ENCODE assay signal across 1 fruit fly cellular context in the genomic region with DNA sequence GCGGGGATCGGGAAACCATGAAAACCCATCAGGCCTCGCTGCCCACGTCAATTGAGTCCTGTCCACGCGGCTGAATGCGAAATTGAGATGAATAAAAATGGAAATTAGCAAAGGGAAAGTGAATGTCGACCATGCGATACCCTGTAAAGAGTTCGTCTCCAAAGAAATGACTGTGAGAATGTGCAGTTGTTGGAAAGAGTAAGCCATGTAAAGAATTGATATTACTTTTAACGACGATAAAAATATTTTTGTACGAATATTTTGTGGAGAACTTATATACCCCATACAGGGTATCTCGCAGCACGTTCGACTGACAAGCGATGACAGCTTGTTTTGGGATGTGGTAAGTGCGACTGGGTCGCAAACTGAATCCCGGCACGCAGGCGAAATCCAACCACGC.
TF ChIP-seq lines count a peak whose summit lies in the region.

No protein-coding gene starts in this region.

TF ChIP-seq in whole organism, embryonic, 481 proteins besides CTCF, POLR2A, EP300 and RAD21 (continued from another document and continues in another):
- TF ChIP-seq CG16815 (GFP tag; optimal IDR thresholded peaks at IDR 0.05; lab: Kevin White, UChicago) (peak; percentile 4), dmrt11E (tag; optimal IDR thresholded peaks at IDR 0.05; lab: Kevin White, UChicago) (peak; percentile 48), ci (GFP tag; IDR thresholded peaks at IDR 0.05; lab: Robert Waterston, UW) (0 out of 3 replicates have a peak, but pooled peaks have one; percentile 52), Hr51 (GFP tag; optimal IDR thresholded peaks at IDR 0.05; lab: Kevin White, UChicago) (no peak), Side (GFP tag; optimal IDR thresholded peaks at IDR 0.05; lab: Kevin White, UChicago) (no peak), h (optimal IDR thresholded peaks at IDR 0.05; lab: Kevin White, UChicago) (no peak), fd96Cb (tag; optimal IDR thresholded peaks at IDR 0.05; lab: Kevin White, UChicago) (peak; percentile 26), CG9727 (GFP tag; optimal IDR thresholded peaks at IDR 0.05; lab: Kevin White, UChicago) (peak; percentile 45), CG4730 (GFP tag; IDR thresholded peaks at IDR 0.05; lab: Robert Waterston, UW) (no peak), Sin3A (optimal IDR thresholded peaks at IDR 0.05; lab: Kevin White, UChicago) (no peak), Chrac-16 (GFP tag; optimal IDR thresholded peaks at IDR 0.05; lab: Kevin White, UChicago) (peak; percentile 15), CG16863 (GFP tag; optimal IDR thresholded peaks at IDR 0.05; lab: Kevin White, UChicago) (peak; percentile 16), dm (GFP tag; optimal IDR thresholded peaks at IDR 0.05; lab: Kevin White, UChicago) (no peak), maf-S (GFP tag; optimal IDR thresholded peaks at IDR 0.05; lab: Kevin White, UChicago) (no peak), CG10209 (GFP tag; optimal IDR thresholded peaks at IDR 0.05; lab: Kevin White, UChicago) (peak; percentile 28), bcd (GFP tag; optimal IDR thresholded peaks at IDR 0.05; lab: Kevin White, UChicago) (peak; percentile 14), NFAT (GFP tag; IDR thresholded peaks at IDR 0.05; lab: Robert Waterston, UW) (0 out of 2 replicates have a peak, but pooled peaks have one; percentile 4), dati (GFP tag; IDR thresholded peaks at IDR 0.05; lab: Robert Waterston, UW) (no peak), trh (GFP tag; optimal IDR thresholded peaks at IDR 0.05; lab: Kevin White, UChicago) (no peak), ro (GFP tag; IDR thresholded peaks at IDR 0.05; lab: Robert Waterston, UW) (no peak), Dip3 (GFP tag; optimal IDR thresholded peaks at IDR 0.05; lab: Kevin White, UChicago) (peak; percentile 7), D (optimal IDR thresholded peaks at IDR 0.05; lab: Kevin White, UChicago) (no peak), D (GFP tag; optimal IDR thresholded peaks at IDR 0.05; lab: Kevin White, UChicago) (no peak), Hand (GFP tag; optimal IDR thresholded peaks at IDR 0.05; lab: Kevin White, UChicago) (no peak), pho (GFP tag; optimal IDR thresholded peaks at IDR 0.05; lab: Kevin White, UChicago) (no peak), MBD-R2 (GFP tag; IDR thresholded peaks at IDR 0.05; lab: Robert Waterston, UW) (no peak), eve (GFP tag; optimal IDR thresholded peaks at IDR 0.05; lab: Kevin White, UChicago) (no peak), chn (GFP tag; optimal IDR thresholded peaks at IDR 0.05; lab: Kevin White, UChicago) (peak; percentile 18), E2f2 (GFP tag; IDR thresholded peaks at IDR 0.05; lab: Robert Waterston, UW) (no peak), CG1832 (GFP tag; optimal IDR thresholded peaks at IDR 0.05; lab: Kevin White, UChicago) (no peak), sob (GFP tag; IDR thresholded peaks at IDR 0.05; lab: Robert Waterston, UW) (peak; percentile 65; the same call in 1 of the 2 replicates), CG14441 (GFP tag; IDR thresholded peaks at IDR 0.05; lab: Robert Waterston, UW) (peak; percentile 35; the same call in 1 of the 2 replicates), tio (GFP tag; optimal IDR thresholded peaks at IDR 0.05; lab: Kevin White, UChicago) (peak; percentile 39), shn (GFP tag; optimal IDR thresholded peaks at IDR 0.05; lab: Kevin White, UChicago) (no peak), CG11560 (tag; IDR thresholded peaks at IDR 0.05; lab: Robert Waterston, UW) (no peak), pb (GFP tag; optimal IDR thresholded peaks at IDR 0.05; lab: Kevin White, UChicago) (no peak), CG6272 (GFP tag; IDR thresholded peaks at IDR 0.05; lab: Robert Waterston, UW) (no peak), nom (GFP tag; optimal IDR thresholded peaks at IDR 0.05; lab: Kevin White, UChicago) (no peak), HLH54F (GFP tag; optimal IDR thresholded peaks at IDR 0.05; lab: Kevin White, UChicago) (no peak), Mes4 (GFP tag; optimal IDR thresholded peaks at IDR 0.05; lab: Kevin White, UChicago) (no peak), pnt (GFP tag; optimal IDR thresholded peaks at IDR 0.05; lab: Kevin White, UChicago) (peak; percentile 64), en (GFP tag; optimal IDR thresholded peaks at IDR 0.05; lab: Kevin White, UChicago) (no peak), Eip74EF (GFP tag; optimal IDR thresholded peaks at IDR 0.05; lab: Kevin White, UChicago) (no peak), CG2678 (tag; optimal IDR thresholded peaks at IDR 0.05; lab: Kevin White, UChicago) (no peak), CG11723 (GFP tag; optimal IDR thresholded peaks at IDR 0.05; lab: Kevin White, UChicago) (no peak), Fer2 (tag; optimal IDR thresholded peaks at IDR 0.05; lab: Kevin White, UChicago) (no peak), CG17186 (GFP tag; optimal IDR thresholded peaks at IDR 0.05; lab: Kevin White, UChicago) (no peak), Dll (GFP tag; IDR thresholded peaks at IDR 0.05; lab: Robert Waterston, UW; ENCODE audit: partially characterized antibody) (no peak), CG7786 (GFP tag; optimal IDR thresholded peaks at IDR 0.05; lab: Kevin White, UChicago) (peak; percentile 26), CG11695 (GFP tag; IDR thresholded peaks at IDR 0.05; lab: Robert Waterston, UW) (0 out of 3 replicates have a peak, but pooled peaks have one; percentile 49), tin (GFP tag; optimal IDR thresholded peaks at IDR 0.05; lab: Kevin White, UChicago) (no peak), Antp (GFP tag; optimal IDR thresholded peaks at IDR 0.05; lab: Kevin White, UChicago) (peak; percentile 40), Bgb (GFP tag; IDR thresholded peaks at IDR 0.05; lab: Robert Waterston, UW; ENCODE audit: partially characterized antibody) (no peak), Oli (tag; optimal IDR thresholded peaks at IDR 0.05; lab: Kevin White, UChicago) (peak; percentile 30), Hr39 (optimal IDR thresholded peaks at IDR 0.05; lab: Kevin White, UChicago) (no peak), Doc2 (GFP tag; IDR thresholded peaks at IDR 0.05; lab: Robert Waterston, UW) (no peak), unc-4 (GFP tag; IDR thresholded peaks at IDR 0.05; lab: Robert Waterston, UW; ENCODE audit: partially characterized antibody) (no peak), Sox102F (GFP tag; optimal IDR thresholded peaks at IDR 0.05; lab: Kevin White, UChicago) (peak; percentile 54), zfh1 (GFP tag; IDR thresholded peaks at IDR 0.05; lab: Robert Waterston, UW) (peak; percentile 71), prd (optimal IDR thresholded peaks at IDR 0.05; lab: Kevin White, UChicago) (no peak), prd (GFP tag; IDR thresholded peaks at IDR 0.05; lab: Robert Waterston, UW) (peak; percentile 84), CG7372 (GFP tag; IDR thresholded peaks at IDR 0.05; lab: Robert Waterston, UW) (no peak), Dfd (GFP tag; optimal IDR thresholded peaks at IDR 0.05; lab: Kevin White, UChicago) (no peak), CG8944 (GFP tag; optimal IDR thresholded peaks at IDR 0.05; lab: Kevin White, UChicago) (peak; percentile 17), chm (GFP tag; IDR thresholded peaks at IDR 0.05; lab: Robert Waterston, UW) (peak; percentile 26; the same call in 1 of the 2 replicates), rib (GFP tag; IDR thresholded peaks at IDR 0.05; lab: Robert Waterston, UW) (no peak), gce (GFP tag; IDR thresholded peaks at IDR 0.05; lab: Robert Waterston, UW) (0 out of 3 replicates have a peak, but pooled peaks have one; percentile 6), cwo (GFP tag; optimal IDR thresholded peaks at IDR 0.05; lab: Kevin White, UChicago) (no peak), toy (GFP tag; IDR thresholded peaks at IDR 0.05; lab: Robert Waterston, UW) (no peak), bab2 (GFP tag; optimal IDR thresholded peaks at IDR 0.05; lab: Kevin White, UChicago) (peak; percentile 39), CHES-1-like (GFP tag; optimal IDR thresholded peaks at IDR 0.05; lab: Kevin White, UChicago) (no peak), CG8359 (GFP tag; optimal IDR thresholded peaks at IDR 0.05; lab: Kevin White, UChicago; ENCODE audit: borderline replicate concordance) (no peak), zen (tag; optimal IDR thresholded peaks at IDR 0.05; lab: Kevin White, UChicago) (peak; percentile 77), TFAM (GFP tag; optimal IDR thresholded peaks at IDR 0.05; lab: Kevin White, UChicago) (no peak), tgo (GFP tag; IDR thresholded peaks at IDR 0.05; lab: Robert Waterston, UW) (peak; percentile 36; the same call in 1 of the 3 replicates), CG6683 (GFP tag; optimal IDR thresholded peaks at IDR 0.05; lab: Kevin White, UChicago) (no peak), CG2120 (GFP tag; optimal IDR thresholded peaks at IDR 0.05; lab: Kevin White, UChicago) (peak; percentile 49), Jarid2 (GFP tag; optimal IDR thresholded peaks at IDR 0.05; lab: Kevin White, UChicago) (no peak), eyg (GFP tag; optimal IDR thresholded peaks at IDR 0.05; lab: Kevin White, UChicago) (no peak), pros (GFP tag; optimal IDR thresholded peaks at IDR 0.05; lab: Kevin White, UChicago) (no peak), CG11504 (tag; optimal IDR thresholded peaks at IDR 0.05; lab: Kevin White, UChicago) (no peak), Dp (GFP tag; optimal IDR thresholded peaks at IDR 0.05; lab: Kevin White, UChicago) (no peak), CG7271 (tag; optimal IDR thresholded peaks at IDR 0.05; lab: Kevin White, UChicago) (peak; percentile 31), CrebB (tag; optimal IDR thresholded peaks at IDR 0.05; lab: Kevin White, UChicago) (no peak), gsb (GFP tag; IDR thresholded peaks at IDR 0.05; lab: Robert Waterston, UW) (no peak), peb (GFP tag; IDR thresholded peaks at IDR 0.05; lab: Robert Waterston, UW) (no peak), CG30403 (GFP tag; optimal IDR thresholded peaks at IDR 0.05; lab: Kevin White, UChicago) (peak; percentile 44), CG10543 (GFP tag; optimal IDR thresholded peaks at IDR 0.05; lab: Kevin White, UChicago) (no peak), CG9797 (GFP tag; optimal IDR thresholded peaks at IDR 0.05; lab: Kevin White, UChicago) (no peak), CG1603 (tag; optimal IDR thresholded peaks at IDR 0.05; lab: Kevin White, UChicago) (no peak), Fer1 (GFP tag; optimal IDR thresholded peaks at IDR 0.05; lab: Kevin White, UChicago) (no peak), Doc3 (GFP tag; IDR thresholded peaks at IDR 0.05; lab: Robert Waterston, UW; ENCODE audit: partially characterized antibody) (no peak), BEAF-32 (GFP tag; optimal IDR thresholded peaks at IDR 0.05; lab: Kevin White, UChicago) (no peak), YL-1 (GFP tag; optimal IDR thresholded peaks at IDR 0.05; lab: Kevin White, UChicago) (no peak), row (GFP tag; IDR thresholded peaks at IDR 0.05; lab: Robert Waterston, UW) (no peak), ara (GFP tag; IDR thresholded peaks at IDR 0.05; lab: Robert Waterston, UW) (peak; percentile 57), sisA (GFP tag; IDR thresholded peaks at IDR 0.05; lab: Robert Waterston, UW) (peak; percentile 50), wdn (GFP tag; IDR thresholded peaks at IDR 0.05; lab: Robert Waterston, UW) (no peak), CG2889 (GFP tag; IDR thresholded peaks at IDR 0.05; lab: Robert Waterston, UW) (no peak), sens (GFP tag; lab: Kevin White, UChicago) (peak; percentile 88), CG34224 (GFP tag; IDR thresholded peaks at IDR 0.05; lab: Robert Waterston, UW; ENCODE audit: partially characterized antibody) (no peak), az2 (GFP tag; optimal IDR thresholded peaks at IDR 0.05; lab: Kevin White, UChicago) (peak; percentile 37), gt (GFP tag; IDR thresholded peaks at IDR 0.05; lab: Robert Waterston, UW) (no peak), crol (GFP tag; IDR thresholded peaks at IDR 0.05; lab: Robert Waterston, UW) (no peak), chinmo (GFP tag; IDR thresholded peaks at IDR 0.05; lab: Robert Waterston, UW; ENCODE audit: partially characterized antibody) (no peak), CG9932 (GFP tag; IDR thresholded peaks at IDR 0.05; lab: Robert Waterston, UW) (no peak), NC2α (GFP tag; optimal IDR thresholded peaks at IDR 0.05; lab: Kevin White, UChicago) (no peak), Adf1 (GFP tag; IDR thresholded peaks at IDR 0.05; lab: Robert Waterston, UW) (no peak), klu (GFP tag; IDR thresholded peaks at IDR 0.05; lab: Robert Waterston, UW) (no peak), CG12659 (GFP tag; optimal IDR thresholded peaks at IDR 0.05; lab: Kevin White, UChicago) (no peak), chif (GFP tag; optimal IDR thresholded peaks at IDR 0.05; lab: Kevin White, UChicago) (peak in 1 of 2 experiments; percentile 41), lmd (GFP tag; IDR thresholded peaks at IDR 0.05; lab: Robert Waterston, UW) (peak; percentile 43; the same call in 1 of the 2 replicates), sima (GFP tag; optimal IDR thresholded peaks at IDR 0.05; lab: Kevin White, UChicago) (no peak), psq (GFP tag; optimal IDR thresholded peaks at IDR 0.05; lab: Kevin White, UChicago) (no peak), CG31224 (GFP tag; IDR thresholded peaks at IDR 0.05; lab: Robert Waterston, UW) (0 out of 2 replicates have a peak, but pooled peaks have one; percentile 24), ssp (GFP tag; IDR thresholded peaks at IDR 0.05; lab: Robert Waterston, UW) (0 out of 2 replicates have a peak, but pooled peaks have one; percentile 26), Lim3 (GFP tag; IDR thresholded peaks at IDR 0.05; lab: Robert Waterston, UW) (no peak), CG18599 (GFP tag; optimal IDR thresholded peaks at IDR 0.05; lab: Kevin White, UChicago) (peak; percentile 8), CG3281 (GFP tag; optimal IDR thresholded peaks at IDR 0.05; lab: Kevin White, UChicago) (no peak), CG14050 (GFP tag; IDR thresholded peaks at IDR 0.05; lab: Robert Waterston, UW) (no peak), CG15073 (GFP tag; optimal IDR thresholded peaks at IDR 0.05; lab: Kevin White, UChicago) (no peak), CG6813 (GFP tag; optimal IDR thresholded peaks at IDR 0.05; lab: Kevin White, UChicago) (no peak), CG31388 (GFP tag; optimal IDR thresholded peaks at IDR 0.05; lab: Kevin White, UChicago) (no peak), slou (GFP tag; optimal IDR thresholded peaks at IDR 0.05; lab: Kevin White, UChicago) (no peak), CG10654 (GFP tag; optimal IDR thresholded peaks at IDR 0.05; lab: Kevin White, UChicago) (no peak), CG12071 (GFP tag; optimal IDR thresholded peaks at IDR 0.05; lab: Kevin White, UChicago) (no peak), so (GFP tag; IDR thresholded peaks at IDR 0.05; lab: Robert Waterston, UW) (no peak), stwl (tag; optimal IDR thresholded peaks at IDR 0.05; lab: Kevin White, UChicago) (no peak), Elba2 (GFP tag; optimal IDR thresholded peaks at IDR 0.05; lab: Kevin White, UChicago) (no peak), CG16813 (GFP tag; IDR thresholded peaks at IDR 0.05; lab: Robert Waterston, UW; ENCODE audit: partially characterized antibody) (no peak), CG3163 (GFP tag; optimal IDR thresholded peaks at IDR 0.05; lab: Kevin White, UChicago) (no peak)
